Fruit fly (Drosophila melanogaster) whole organism, embryonic: Measurements from ENCODE around the gene CG5937.
A peak's percentile ranks its signal among the peaks of the same experiment; 100 is the strongest.

Experiments
- Aef1 ChIP-seq: fragments of 200-800 bp; sonication (Bioruptor generic); IDR thresholded peaks from 3 replicates; pipeline ENCODE4 v1.3.6; 2022; ENCODE audit warnings: missing biosample characterization, missing genetic modification characterization
- Bteb2 ChIP-seq: fragments of 200-800 bp; sonication (Bioruptor generic); optimal IDR thresholded peaks from 2 replicates; lab custom pipeline; 2016; ENCODE audit warnings: missing biosample characterization, missing genetic modification characterization
- CG10462 ChIP-seq: fragments of 200-800 bp; sonication (Bioruptor generic); optimal IDR thresholded peaks from 2 replicates; lab custom pipeline; 2016; ENCODE audit warnings: missing biosample characterization, missing genetic modification characterization
- CG11723 ChIP-seq: fragments of 200-800 bp; sonication (Bioruptor generic); optimal IDR thresholded peaks from 2 replicates; lab custom pipeline; 2017; ENCODE audit warnings: missing biosample characterization, mild to moderate bottlenecking, missing genetic modification characterization
- CG12219 ChIP-seq: fragments of 200-800 bp; sonication (Bioruptor generic); optimal IDR thresholded peaks from 3 replicates; lab custom pipeline; 2018; ENCODE audit warnings: missing biosample characterization, mild to moderate bottlenecking, missing genetic modification characterization
- CG13775 ChIP-seq: fragments of 200-800 bp; sonication (Bioruptor generic); optimal IDR thresholded peaks from 3 replicates; lab custom pipeline; 2017; ENCODE audit warnings: missing biosample characterization, mild to moderate bottlenecking, missing genetic modification characterization
- CG15011 ChIP-seq: fragments of 200-800 bp; sonication (Bioruptor generic); optimal IDR thresholded peaks from 3 replicates; lab custom pipeline; 2018; ENCODE audit warnings: missing biosample characterization, mild to moderate bottlenecking, missing genetic modification characterization
- CG15514 ChIP-seq: fragments of 200-800 bp; sonication (Bioruptor generic); optimal IDR thresholded peaks from 3 replicates; lab custom pipeline; 2017; ENCODE audit warnings: missing biosample characterization, missing genetic modification characterization, mild to moderate bottlenecking, moderate library complexity, missing genetic modification reagents
- CG30403 ChIP-seq: fragments of 200-800 bp; sonication (Bioruptor generic); optimal IDR thresholded peaks from 3 replicates; lab custom pipeline; 2016; ENCODE audit warnings: missing biosample characterization, missing genetic modification characterization
- CG31365 ChIP-seq: fragments of 200-800 bp; sonication (Bioruptor generic); optimal IDR thresholded peaks from 2 replicates; lab custom pipeline; 2018; ENCODE audit warnings: missing biosample characterization, mild to moderate bottlenecking, missing genetic modification characterization
- CG33557 ChIP-seq: fragments of 200-800 bp; sonication (Bioruptor generic); optimal IDR thresholded peaks from 2 replicates; lab custom pipeline; 2019; ENCODE audit warnings: missing biosample characterization, mild to moderate bottlenecking, missing genetic modification characterization, moderate library complexity
- CG3847 ChIP-seq: fragments of 200-800 bp; sonication (Bioruptor generic); IDR thresholded peaks from 2 replicates; pipeline ENCODE4 v1.3.6; 2022; ENCODE audit warnings: missing biosample characterization, missing genetic modification characterization
- CG3995 ChIP-seq: fragments of 200-800 bp; sonication (Bioruptor generic); optimal IDR thresholded peaks from 3 replicates; lab custom pipeline; 2016; ENCODE audit warnings: missing biosample characterization, missing genetic modification characterization
- CG6175 ChIP-seq: fragments of 200-800 bp; sonication (Bioruptor generic); IDR thresholded peaks from 3 replicates; pipeline ENCODE4 v1.3.6; 2022; ENCODE audit warnings: missing biosample characterization, missing genetic modification characterization
- CG6272 ChIP-seq: fragments of 200-800 bp; sonication (Bioruptor generic); IDR thresholded peaks from 2 replicates; pipeline ENCODE4 v1.3.6; 2022; ENCODE audit warnings: missing biosample characterization, missing genetic modification characterization
- CG6791 ChIP-seq: fragments of 200-800 bp; sonication (Bioruptor generic); IDR thresholded peaks from 3 replicates; pipeline ENCODE4 v1.3.6; 2022; ENCODE audit warnings: missing biosample characterization, missing genetic modification characterization; ENCODE audit not compliant: partially characterized antibody
- CG7271 ChIP-seq: fragments of 200-800 bp; sonication (Bioruptor generic); optimal IDR thresholded peaks from 2 replicates; lab custom pipeline; 2018; ENCODE audit warnings: missing biosample characterization, mild to moderate bottlenecking, missing genetic modification characterization, moderate library complexity
- CG7556 ChIP-seq: fragments of 200-800 bp; sonication (Bioruptor generic); optimal IDR thresholded peaks from 2 replicates; lab custom pipeline; 2017; ENCODE audit warnings: missing biosample characterization, mild to moderate bottlenecking, missing genetic modification characterization
- CG7839 ChIP-seq: fragments of 200-800 bp; sonication (Bioruptor generic); optimal IDR thresholded peaks from 3 replicates; lab custom pipeline; 2018; ENCODE audit warnings: missing biosample characterization, mild to moderate bottlenecking, missing genetic modification characterization, moderate library complexity
- CrebB ChIP-seq: fragments of 200-800 bp; sonication (Bioruptor generic); optimal IDR thresholded peaks from 3 replicates; lab custom pipeline; 2018; ENCODE audit warnings: missing biosample characterization, mild to moderate bottlenecking, missing genetic modification characterization
- D ChIP-seq, 2 experiments: fragments of 200-800 bp in 1 of 2; fragments of >200 bp in 1 of 2; sonication (Bioruptor generic) in 1 of 2; optimal IDR thresholded peaks; 2 replicates in 1 of 2; 3 replicates in 1 of 2; lab custom pipeline; 2017; ENCODE audit warnings: mild to moderate bottlenecking in 1 of 2, missing biosample characterization in 1 of 2, missing genetic modification characterization in 1 of 2, missing genetic modification reagents in 1 of 2
- Fer2 ChIP-seq: fragments of 200-800 bp; sonication (Bioruptor generic); optimal IDR thresholded peaks from 2 replicates; lab custom pipeline; 2018; ENCODE audit warnings: missing biosample characterization, mild to moderate bottlenecking, missing genetic modification characterization, moderate library complexity
- HLH54F ChIP-seq: fragments of 200-800 bp; sonication (Bioruptor generic); optimal IDR thresholded peaks from 3 replicates; lab custom pipeline; 2016; ENCODE audit warnings: missing biosample characterization, missing genetic modification characterization
- Hr39 ChIP-seq: fragments of >200 bp; optimal IDR thresholded peaks from 2 replicates; lab custom pipeline; 2017
- Opbp ChIP-seq: fragments of 200-800 bp; sonication (Bioruptor generic); IDR thresholded peaks from 3 replicates; pipeline ENCODE4 v1.3.6; 2022; ENCODE audit warnings: missing biosample characterization, missing genetic modification characterization; ENCODE audit not compliant: partially characterized antibody
- Trl ChIP-seq, 3 experiments: fragments of >200 bp in 2 of 3; fragments of 200-800 bp in 1 of 3; sonication (Bioruptor generic) in 1 of 3; optimal IDR thresholded peaks; 2 replicates in 1 of 3; 3 replicates in 2 of 3; lab custom pipeline; 2016 to 2017; ENCODE audit warnings: missing biosample characterization in 1 of 3, missing genetic modification characterization in 1 of 3
- cato ChIP-seq: fragments of 200-800 bp; sonication (Bioruptor generic); optimal IDR thresholded peaks from 2 replicates; lab custom pipeline; 2016; ENCODE audit warnings: missing biosample characterization, missing genetic modification characterization, borderline replicate concordance
- caup ChIP-seq: fragments of 200-800 bp; sonication (Bioruptor generic); optimal IDR thresholded peaks from 3 replicates; lab custom pipeline; 2017; ENCODE audit warnings: missing biosample characterization, mild to moderate bottlenecking, missing genetic modification characterization, moderate library complexity; ENCODE audit not compliant: severe bottlenecking
- chn ChIP-seq: fragments of 200-800 bp; sonication (Bioruptor generic); optimal IDR thresholded peaks from 2 replicates; lab custom pipeline; 2016; ENCODE audit warnings: missing biosample characterization, missing genetic modification characterization
- gce ChIP-seq: fragments of 200-800 bp; sonication (Bioruptor generic); IDR thresholded peaks from 3 replicates; pipeline ENCODE4 v1.3.6; 2022; ENCODE audit warnings: missing biosample characterization, missing genetic modification characterization
- gem ChIP-seq: fragments of 200-800 bp; sonication (Bioruptor generic); optimal IDR thresholded peaks from 2 replicates; lab custom pipeline; 2019; ENCODE audit warnings: missing biosample characterization, mild to moderate bottlenecking, missing genetic modification characterization, moderate library complexity
- gfzf ChIP-seq: fragments of 200-800 bp; sonication (Bioruptor generic); optimal IDR thresholded peaks from 2 replicates; lab custom pipeline; 2016; ENCODE audit warnings: missing biosample characterization, mild to moderate bottlenecking, missing genetic modification characterization, moderate library complexity
- gsb-n ChIP-seq: fragments of 200-800 bp; sonication (Bioruptor generic); optimal IDR thresholded peaks from 3 replicates; lab custom pipeline; 2018; ENCODE audit warnings: missing biosample characterization, mild to moderate bottlenecking, missing genetic modification characterization
- ham ChIP-seq: fragments of 200-800 bp; sonication (Bioruptor generic); IDR thresholded peaks from 2 replicates; pipeline ENCODE4 v1.3.6; 2022; ENCODE audit warnings: missing biosample characterization, missing genetic modification characterization
- inv ChIP-seq: fragments of 200-800 bp; sonication (Bioruptor generic); IDR thresholded peaks from 2 replicates; pipeline ENCODE4 v1.3.6; 2022; ENCODE audit warnings: missing biosample characterization, missing genetic modification characterization; ENCODE audit not compliant: partially characterized antibody
- kay ChIP-seq: fragments of 200-800 bp; sonication (Bioruptor generic); optimal IDR thresholded peaks from 2 replicates; lab custom pipeline; 2016; ENCODE audit warnings: missing biosample characterization, missing genetic modification characterization
- nmo ChIP-seq: fragments of 200-800 bp; sonication (Bioruptor generic); optimal IDR thresholded peaks from 2 replicates; lab custom pipeline; 2018; ENCODE audit warnings: missing biosample characterization, mild to moderate bottlenecking, missing genetic modification characterization, moderate library complexity
- pzg ChIP-seq: fragments of 200-800 bp; sonication (Bioruptor generic); optimal IDR thresholded peaks from 3 replicates; lab custom pipeline; 2018; ENCODE audit warnings: missing biosample characterization, mild to moderate bottlenecking, missing genetic modification characterization, moderate library complexity
- row ChIP-seq: fragments of 200-800 bp; sonication (Bioruptor generic); IDR thresholded peaks from 3 replicates; pipeline ENCODE4 v1.3.6; 2022; ENCODE audit warnings: missing biosample characterization, missing genetic modification characterization
- sd ChIP-seq: fragments of 200-800 bp; sonication (Bioruptor generic); optimal IDR thresholded peaks from 3 replicates; lab custom pipeline; 2018; ENCODE audit warnings: missing biosample characterization, mild to moderate bottlenecking, missing genetic modification characterization, moderate library complexity
- so ChIP-seq: fragments of 200-800 bp; sonication (Bioruptor generic); IDR thresholded peaks from 3 replicates; pipeline ENCODE4 v1.3.6; 2022; ENCODE audit warnings: missing biosample characterization, missing genetic modification characterization
- tap ChIP-seq: fragments of 200-800 bp; optimal IDR thresholded peaks from 3 replicates; lab custom pipeline; 2019; ENCODE audit warnings: missing biosample characterization, mild to moderate bottlenecking, missing genetic modification characterization, moderate library complexity
- tin ChIP-seq: fragments of 200-800 bp; sonication (Bioruptor generic); optimal IDR thresholded peaks from 3 replicates; lab custom pipeline; 2016; ENCODE audit warnings: missing biosample characterization, missing genetic modification characterization
- vnd ChIP-seq: fragments of 200-800 bp; sonication (Bioruptor generic); IDR thresholded peaks from 3 replicates; pipeline ENCODE4 v1.3.6; 2022; ENCODE audit warnings: missing biosample characterization, missing genetic modification characterization; ENCODE audit not compliant: partially characterized antibody
- wor ChIP-seq: fragments of 200-800 bp; sonication (Bioruptor generic); IDR thresholded peaks from 2 replicates; pipeline ENCODE4 v1.3.6; 2022; ENCODE audit warnings: missing biosample characterization, missing genetic modification characterization
- zfh1 ChIP-seq: fragments of 200-800 bp; sonication (Bioruptor generic); IDR thresholded peaks from 3 replicates; pipeline ENCODE4 v1.3.6; 2022; ENCODE audit warnings: missing biosample characterization, missing genetic modification characterization

Gene CG5937

dm6 chrX:6037180-6037946 lies 2.4 kb upstream of the CG5937 start, which contains the start of the genes rux and MCTS1 (continued):
- TF ChIP-seq CG6272 (GFP tag; lab: Robert Waterston, UW) = peak; percentile 53
- TF ChIP-seq CG12219 = no peak
- TF ChIP-seq gsb-n (tag; lab: Kevin White, UChicago) = peak; percentile 11
- peak; percentile 6 for TF ChIP-seq CG7556 (GFP tag; lab: Kevin White, UChicago)
- TF ChIP-seq gce = no peak
- TF ChIP-seq CG11723 (GFP tag; lab: Kevin White, UChicago) = no peak
- peak; percentile 87 for TF ChIP-seq row (GFP tag; lab: Robert Waterston, UW)
- TF ChIP-seq Opbp (GFP tag; lab: Robert Waterston, UW) = peak; percentile 90
- no peak for TF ChIP-seq Fer2 (tag; lab: Kevin White, UChicago)
- TF ChIP-seq HLH54F (GFP tag; lab: Kevin White, UChicago) = peak; percentile 39
- peak; percentile 3 for TF ChIP-seq kay (GFP tag; lab: Kevin White, UChicago)
- TF ChIP-seq tin (GFP tag; lab: Kevin White, UChicago) = peak; percentile 22
- no peak for TF ChIP-seq CG15011 (GFP tag; lab: Kevin White, UChicago)
- TF ChIP-seq vnd = peak; percentile 92
- no peak for TF ChIP-seq CG7839 (tag; lab: Kevin White, UChicago)
- no peak for TF ChIP-seq Bteb2 (GFP tag; lab: Kevin White, UChicago)
- peak; percentile 22; the same call in 1 of the 3 replicates for TF ChIP-seq Aef1 (GFP tag; lab: Robert Waterston, UW)
- TF ChIP-seq gem = peak; percentile 24
- peak; percentile 89 for TF ChIP-seq CG6791 (GFP tag; lab: Robert Waterston, UW)
- TF ChIP-seq cato (GFP tag; lab: Kevin White, UChicago) = peak; percentile 5
- no peak for TF ChIP-seq D (optimal IDR thresholded peaks at IDR 0.05; lab: Kevin White, UChicago)
- no peak for TF ChIP-seq D (GFP tag; optimal IDR thresholded peaks at IDR 0.05; lab: Kevin White, UChicago)
- TF ChIP-seq CrebB (tag; lab: Kevin White, UChicago) = no peak
- TF ChIP-seq CG30403 (GFP tag; lab: Kevin White, UChicago) = peak; percentile 64
- TF ChIP-seq Trl (optimal IDR thresholded peaks at IDR 0.05; lab: Kevin White, UChicago) = no peak
- peak; percentile 39 for TF ChIP-seq Trl (GFP tag; optimal IDR thresholded peaks at IDR 0.05; lab: Kevin White, UChicago)
- TF ChIP-seq ham (GFP tag; lab: Robert Waterston, UW) = no peak
- peak; percentile 29 for TF ChIP-seq CG13775 (GFP tag; lab: Kevin White, UChicago)
- no peak for TF ChIP-seq CG7271 (tag; lab: Kevin White, UChicago)
- TF ChIP-seq zfh1 (GFP tag; lab: Robert Waterston, UW) = no peak
- peak; percentile 71 for TF ChIP-seq CG3847 (GFP tag; lab: Robert Waterston, UW)
- TF ChIP-seq CG10462 (GFP tag; lab: Kevin White, UChicago) = no peak
- TF ChIP-seq CG3995 = peak; percentile 91
- TF ChIP-seq nmo (GFP tag; lab: Kevin White, UChicago) = peak; percentile 64
- no peak for TF ChIP-seq CG33557 (GFP tag; lab: Kevin White, UChicago)
- TF ChIP-seq inv (GFP tag; lab: Robert Waterston, UW) = peak; percentile 89
- peak; percentile 14 for TF ChIP-seq CG15514 (GFP tag; lab: Kevin White, UChicago)
- no peak for TF ChIP-seq Hr39 (lab: Kevin White, UChicago)
- peak; percentile 57 for TF ChIP-seq pzg (GFP tag; lab: Kevin White, UChicago)
- peak; percentile 42 for TF ChIP-seq chn (GFP tag; lab: Kevin White, UChicago)
- TF ChIP-seq CG6175 (GFP tag; lab: Robert Waterston, UW) = no peak
- peak; percentile 65 for TF ChIP-seq gfzf (GFP tag; lab: Kevin White, UChicago)
- no peak for TF ChIP-seq tap (tag; lab: Kevin White, UChicago)
- TF ChIP-seq wor (GFP tag; lab: Robert Waterston, UW) = no peak
- no peak for TF ChIP-seq CG31365 (tag; lab: Kevin White, UChicago)
- TF ChIP-seq sd (tag; lab: Kevin White, UChicago) = peak; percentile 30
- no peak for TF ChIP-seq so (GFP tag; lab: Robert Waterston, UW)
- no peak for TF ChIP-seq caup (GFP tag; lab: Kevin White, UChicago)
